Fruit fly (Drosophila melanogaster) whole organism, adult: ENCODE data around the gene CG31915.

ENCODE experiments used
- Crg-1 ChIP-seq: fragments of 200-800 bp; sonication (Bioruptor generic); optimal IDR thresholded peaks from 2 replicates; lab custom pipeline; 2016; ENCODE audit warnings: missing biosample characterization, missing genetic modification characterization
- Mnt ChIP-seq: fragments of 200-800 bp; sonication (Bioruptor generic); optimal IDR thresholded peaks from 2 replicates; lab custom pipeline; 2016; ENCODE audit warnings: missing biosample characterization, mild to moderate bottlenecking, missing genetic modification characterization
- bab1 ChIP-seq: fragments of 200-800 bp; sonication (Bioruptor generic); optimal IDR thresholded peaks from 3 replicates; lab custom pipeline; 2019; ENCODE audit warnings: missing biosample characterization, mild to moderate bottlenecking, missing genetic modification characterization, moderate library complexity
- kay ChIP-seq: fragments of 200-800 bp; sonication (Bioruptor generic); peaks from one replicate; lab custom pipeline; 2016; ENCODE audit warnings: missing biosample characterization, missing genetic modification characterization, borderline replicate concordance

- TF ChIP-seq bab1 (GFP tag; lab: Kevin White, UChicago) = no peak
- TF ChIP-seq kay (GFP tag; lab: Kevin White, UChicago) = no peak
- no peak for TF ChIP-seq Crg-1 (GFP tag; lab: Kevin White, UChicago)
- TF ChIP-seq Mnt (GFP tag; lab: Kevin White, UChicago) = no peak
Measured at dm6 chr2L:5520757-5521156, 7.2 kb upstream of the CG31915 start.
